Fruit fly (Drosophila melanogaster) whole organism, wandering third instar larva: ENCODE measurements around the gene CG43896.

ENCODE experiments used
- CG32264 ChIP-seq: fragments of 200-800 bp; sonication (Bioruptor generic); optimal IDR thresholded peaks from 2 replicates; lab custom pipeline; 2016; ENCODE audit warnings: missing biosample characterization, missing genetic modification characterization
- CrebA ChIP-seq: fragments of 200-800 bp; sonication (Bioruptor generic); optimal IDR thresholded peaks from 2 replicates; lab custom pipeline; 2016; ENCODE audit warnings: missing biosample characterization, mild to moderate bottlenecking, missing genetic modification characterization, borderline replicate concordance
- Dfd ChIP-seq: fragments of >200 bp; optimal IDR thresholded peaks from 2 replicates; lab custom pipeline; 2017; ENCODE audit warnings: missing biosample characterization, missing genetic modification characterization
- GATAd ChIP-seq: sonication (Bioruptor generic); optimal IDR thresholded peaks from 2 replicates; lab custom pipeline; 2016; ENCODE audit warnings: missing biosample characterization, missing genetic modification characterization
- HLH106 ChIP-seq: fragments of 200-800 bp; optimal IDR thresholded peaks from 3 replicates; lab custom pipeline; 2019; ENCODE audit warnings: missing biosample characterization, mild to moderate bottlenecking, missing genetic modification characterization, moderate library complexity
- Hr78 ChIP-seq: fragments of >200 bp; optimal IDR thresholded peaks from 2 replicates; lab custom pipeline; 2017; ENCODE audit warnings: missing biosample characterization, missing genetic modification characterization
- Hr83 ChIP-seq: fragments of 200-300 bp; sonication (Bioruptor generic); optimal IDR thresholded peaks from 2 replicates; lab custom pipeline; 2016; ENCODE audit warnings: missing biosample characterization, mild to moderate bottlenecking, missing genetic modification characterization, moderate library complexity; ENCODE audit not compliant: poor library complexity, severe bottlenecking
- Jra ChIP-seq: sonication (Bioruptor generic); optimal IDR thresholded peaks from 2 replicates; lab custom pipeline; 2016; ENCODE audit warnings: missing biosample characterization, missing genetic modification characterization
- Myc ChIP-seq: fragments of >200 bp; optimal IDR thresholded peaks from 2 replicates; lab custom pipeline; 2017
- N ChIP-seq: fragments of >200 bp; optimal IDR thresholded peaks from 2 replicates; lab custom pipeline; 2018; ENCODE audit warnings: missing biosample characterization, missing external identifiers, missing genetic modification characterization
- OdsH ChIP-seq: fragments of 200-800 bp; sonication (Bioruptor generic); optimal IDR thresholded peaks from 2 replicates; lab custom pipeline; 2016; ENCODE audit warnings: missing biosample characterization, mild to moderate bottlenecking, missing genetic modification characterization
- Rel ChIP-seq, 2 experiments: fragments of 200-800 bp; sonication (Bioruptor generic) in 1 of 2; optimal IDR thresholded peaks; 2 replicates in 1 of 2; 3 replicates in 1 of 2; lab custom pipeline; 2016 to 2019; ENCODE audit warnings: mild to moderate bottlenecking in 2 of 2, missing biosample characterization in 2 of 2, missing genetic modification characterization in 2 of 2, moderate library complexity in 1 of 2
- Sp1 ChIP-seq: fragments of 200-800 bp; sonication (Bioruptor generic); optimal IDR thresholded peaks from 3 replicates; lab custom pipeline; 2019; ENCODE audit warnings: missing biosample characterization, mild to moderate bottlenecking, missing genetic modification characterization, moderate library complexity
- Vsx2 ChIP-seq: fragments of 200-300, 225-300 bp; sonication (Bioruptor generic); optimal IDR thresholded peaks from 2 replicates; lab custom pipeline; 2018; ENCODE audit warnings: missing biosample characterization, missing genetic modification characterization; ENCODE audit not compliant: partially characterized antibody
- br ChIP-seq: fragments of 200-800 bp; sonication (Bioruptor generic); optimal IDR thresholded peaks from 2 replicates; lab custom pipeline; 2016; ENCODE audit warnings: missing biosample characterization, missing genetic modification characterization
- brk ChIP-seq: fragments of 200-800 bp; sonication (Bioruptor generic); optimal IDR thresholded peaks from 2 replicates; lab custom pipeline; 2016; ENCODE audit warnings: missing biosample characterization, mild to moderate bottlenecking, missing genetic modification characterization
- dmrt93B ChIP-seq: fragments of 200-800 bp; sonication (Bioruptor generic); optimal IDR thresholded peaks from 2 replicates; lab custom pipeline; 2018; ENCODE audit warnings: missing biosample characterization, mild to moderate bottlenecking, missing genetic modification characterization
- ey ChIP-seq: fragments of 200-800 bp; sonication (Bioruptor generic); optimal IDR thresholded peaks from 2 replicates; lab custom pipeline; 2016; ENCODE audit warnings: missing biosample characterization, missing genetic modification characterization
- foxo ChIP-seq, 2 experiments: fragments of 200-800 bp; sonication (Bioruptor generic); optimal IDR thresholded peaks; 2 replicates in 1 of 2; 3 replicates in 1 of 2; lab custom pipeline; 2016 to 2017; ENCODE audit warnings: missing biosample characterization in 2 of 2, missing genetic modification characterization in 2 of 2
- fru ChIP-seq: fragments of 200-800 bp; sonication (Bioruptor generic); optimal IDR thresholded peaks from 3 replicates; lab custom pipeline; 2016; ENCODE audit warnings: missing biosample characterization, mild to moderate bottlenecking, missing genetic modification characterization
- h ChIP-seq: fragments of 200-800 bp; sonication (Bioruptor generic); optimal IDR thresholded peaks from 3 replicates; lab custom pipeline; 2016; ENCODE audit warnings: missing biosample characterization, mild to moderate bottlenecking, missing genetic modification characterization
- jim ChIP-seq: fragments of 175-275, 200-325 bp; sonication (Bioruptor generic); optimal IDR thresholded peaks from 2 replicates; lab custom pipeline; 2016; ENCODE audit warnings: missing biosample characterization, mild to moderate bottlenecking, missing genetic modification characterization
- lola ChIP-seq: fragments of >200 bp; optimal IDR thresholded peaks from 2 replicates; lab custom pipeline; 2017; ENCODE audit warnings: missing biosample characterization, missing genetic modification characterization
- pan ChIP-seq: fragments of >200 bp; optimal IDR thresholded peaks from 2 replicates; lab custom pipeline; 2017
- psq ChIP-seq: fragments of 200-800 bp; sonication (Bioruptor generic); optimal IDR thresholded peaks from 3 replicates; lab custom pipeline; 2017; ENCODE audit warnings: missing biosample characterization, mild to moderate bottlenecking, missing genetic modification characterization, moderate library complexity
- rgr ChIP-seq: fragments of 200-800 bp; sonication (Bioruptor generic); optimal IDR thresholded peaks from 3 replicates; lab custom pipeline; 2016; ENCODE audit warnings: missing biosample characterization, mild to moderate bottlenecking, missing genetic modification characterization
- sage ChIP-seq: fragments of 200-800 bp; sonication (Bioruptor generic); optimal IDR thresholded peaks from 2 replicates; lab custom pipeline; 2016; ENCODE audit warnings: missing biosample characterization, mild to moderate bottlenecking, missing genetic modification characterization
- usp ChIP-seq: fragments of >200 bp; optimal IDR thresholded peaks from 2 replicates; lab custom pipeline; 2017; ENCODE audit warnings: missing biosample characterization, missing genetic modification characterization
- woc ChIP-seq: sonication (Bioruptor generic); optimal IDR thresholded peaks from 2 replicates; lab custom pipeline; 2016; ENCODE audit warnings: missing biosample characterization, mild to moderate bottlenecking, missing genetic modification characterization

The CG43896 gene

dm6 chr3L:12016186-12016585 is 40.3 kb downstream of the CG43896 start:
- TF ChIP-seq Rel (GFP tag; optimal IDR thresholded peaks at IDR 0.05; lab: Kevin White, UChicago) (no peak), Rel (tag; optimal IDR thresholded peaks at IDR 0.05; lab: Kevin White, UChicago) (peak; percentile 24), fru (GFP tag; lab: Kevin White, UChicago) (peak; percentile 43), Jra (GFP tag; lab: Kevin White, UChicago) (no peak), psq (GFP tag; lab: Kevin White, UChicago) (peak; percentile 59), sage (peak; percentile 15), Sp1 (GFP tag; lab: Kevin White, UChicago) (peak; percentile 76), HLH106 (tag; lab: Kevin White, UChicago) (peak; percentile 72), rgr (GFP tag; lab: Kevin White, UChicago) (peak; percentile 66), OdsH (GFP tag; lab: Kevin White, UChicago) (peak; percentile 49), foxo (GFP tag; optimal IDR thresholded peaks at IDR 0.05; lab: Kevin White, UChicago) (peak in 1 of 2 experiments; percentile 55), h (GFP tag; lab: Kevin White, UChicago) (peak; percentile 59), ey (GFP tag; lab: Kevin White, UChicago) (peak; percentile 12), jim (no peak), dmrt93B (peak; percentile 41), brk (GFP tag; lab: Kevin White, UChicago) (peak; percentile 11), CrebA (GFP tag; lab: Kevin White, UChicago) (no peak)

- TF ChIP-seq Myc (peak; percentile 40), woc (GFP tag; lab: Kevin White, UChicago) (no peak)
These were observed 46.0 kb downstream of the CG43896 start for dm6 chr3L:12021903-12022302.

DNA sequence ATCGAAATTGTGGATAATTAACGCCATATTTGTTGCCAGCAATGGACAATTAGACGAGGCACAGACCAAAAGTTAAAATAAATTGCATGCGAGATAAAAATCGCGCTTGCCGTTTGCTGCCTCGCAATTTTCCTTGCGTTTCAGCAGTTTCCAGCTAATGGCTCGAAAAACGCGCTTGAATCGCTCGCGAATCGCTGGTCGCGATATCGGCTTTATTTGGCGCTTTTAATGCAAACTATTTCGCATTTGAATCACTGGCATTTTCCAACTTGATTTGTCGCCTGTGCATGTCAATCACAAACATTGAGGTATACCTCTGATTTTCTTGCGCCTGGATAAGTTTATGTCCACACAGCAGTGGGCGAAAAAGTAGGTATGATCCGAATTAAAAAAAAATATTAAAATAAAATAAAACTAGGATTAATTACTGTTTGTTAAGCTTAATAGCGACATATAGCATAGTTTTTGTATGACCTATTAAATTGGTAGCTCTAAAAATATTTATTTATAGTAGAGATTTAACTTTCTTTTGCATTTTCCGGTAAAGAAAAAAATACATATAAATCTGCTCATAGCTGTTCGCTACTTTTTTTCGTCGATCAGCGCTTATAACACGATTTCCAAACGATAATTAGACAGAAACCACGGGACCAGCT is 47.4 kb downstream of the CG43896 start:
- TF ChIP-seq Hr78 (GFP tag; lab: Kevin White, UChicago) = no peak
- TF ChIP-seq br = no peak
- no peak for TF ChIP-seq Myc
- no peak for TF ChIP-seq Hr83 (GFP tag; lab: Kevin White, UChicago)
- no peak for TF ChIP-seq pan (lab: Kevin White, UChicago)
- TF ChIP-seq Vsx2 = no peak
- no peak for TF ChIP-seq OdsH (GFP tag; lab: Kevin White, UChicago)
- no peak for TF ChIP-seq dmrt93B
- no peak for TF ChIP-seq CG32264 (GFP tag; lab: Kevin White, UChicago)
- no peak for TF ChIP-seq psq (GFP tag; lab: Kevin White, UChicago)
- TF ChIP-seq usp = no peak

- TF ChIP-seq OdsH (GFP tag; lab: Kevin White, UChicago) = peak; percentile 11
- TF ChIP-seq GATAd (GFP tag; lab: Kevin White, UChicago) = no peak
- peak; percentile 16 for TF ChIP-seq fru (GFP tag; lab: Kevin White, UChicago)
- TF ChIP-seq Jra (GFP tag; lab: Kevin White, UChicago) = no peak
- peak; percentile 10 for TF ChIP-seq h (GFP tag; lab: Kevin White, UChicago)
- no peak for TF ChIP-seq Sp1 (GFP tag; lab: Kevin White, UChicago)
- no peak for TF ChIP-seq Hr78 (GFP tag; lab: Kevin White, UChicago)
- TF ChIP-seq foxo (GFP tag; optimal IDR thresholded peaks at IDR 0.05; lab: Kevin White, UChicago) = peak in 1 of 2 experiments; percentile 14
- TF ChIP-seq rgr (GFP tag; lab: Kevin White, UChicago) = peak; percentile 17
These were observed 49.0 kb downstream of the CG43896 start for dm6 chr3L:12024947-12025346.

DNA sequence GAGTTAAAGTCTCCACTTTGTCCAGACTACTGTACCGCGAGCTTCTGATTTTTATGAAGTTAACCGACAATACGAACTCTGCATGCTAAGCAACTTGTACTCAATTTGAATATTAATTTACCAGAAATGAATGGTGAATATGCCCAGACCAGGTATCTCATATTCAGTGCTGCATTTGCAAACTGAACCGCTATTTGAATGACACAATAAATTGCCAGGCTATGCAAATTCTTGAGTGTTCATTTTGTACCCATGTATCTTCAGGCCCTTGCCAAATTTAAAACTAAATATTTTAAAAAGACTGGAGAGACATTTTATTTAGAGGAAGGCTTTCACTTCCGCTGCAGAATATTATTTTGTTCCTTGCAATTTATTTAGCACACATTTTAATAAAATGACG is 52.0 kb downstream of the CG43896 start:
- no peak for TF ChIP-seq Hr78 (GFP tag; lab: Kevin White, UChicago)
- TF ChIP-seq Dfd (GFP tag; lab: Kevin White, UChicago) = no peak
- TF ChIP-seq lola = no peak
- TF ChIP-seq Vsx2 = no peak
- no peak for TF ChIP-seq Rel (GFP tag; optimal IDR thresholded peaks at IDR 0.05; lab: Kevin White, UChicago)
- no peak for TF ChIP-seq Rel (tag; optimal IDR thresholded peaks at IDR 0.05; lab: Kevin White, UChicago)
- TF ChIP-seq N (GFP tag; lab: Kevin White, UChicago) = no peak
- no peak for TF ChIP-seq ey (GFP tag; lab: Kevin White, UChicago)
- TF ChIP-seq dmrt93B = no peak
- TF ChIP-seq rgr (GFP tag; lab: Kevin White, UChicago) = no peak
- TF ChIP-seq, all 38 proteins: peak for 0
